Worm (Caenorhabditis elegans): ENCODE data around the gene sru-23.
A peak's percentile ranks its signal among the peaks of the same experiment; 100 is the strongest.

DNA sequence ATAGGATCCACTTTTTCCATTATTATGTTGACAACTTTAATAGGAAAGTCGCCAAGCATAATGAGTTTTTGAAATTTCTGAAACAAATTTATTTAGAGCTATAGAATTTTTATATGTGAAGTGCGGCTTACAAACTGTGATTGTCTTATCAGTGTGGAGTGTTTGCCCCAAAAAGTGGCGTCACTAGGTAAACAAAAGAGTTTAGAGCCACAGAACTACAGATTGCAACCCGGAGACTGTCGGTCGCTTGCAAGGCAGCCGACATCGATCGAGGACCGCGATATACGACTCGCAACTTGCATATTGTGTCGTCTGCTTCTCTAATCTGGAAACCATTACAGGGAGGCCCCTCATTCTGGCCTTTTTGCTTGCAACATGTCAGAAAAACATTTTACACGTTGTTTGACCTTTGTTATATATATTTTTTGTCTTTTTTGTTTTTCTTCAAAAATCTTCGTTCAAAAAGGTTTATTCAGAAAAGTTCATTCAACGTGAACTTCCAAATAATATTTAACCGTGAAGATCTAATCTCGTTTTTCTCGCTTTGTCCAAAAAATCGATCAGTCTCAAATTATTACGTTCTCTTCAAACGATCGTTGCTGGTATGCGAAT, 10.5 kb upstream of the sru-23 start, which contains the start of the genes fbxa-99 and F36G9.13:
- no peak for TF ChIP-seq nhr-11 (tag; optimal IDR thresholded peaks at IDR 0.05)
- peak; percentile 22 for TF ChIP-seq lin-13 (GFP tag; optimal IDR thresholded peaks at IDR 0.05)
- no peak for TF ChIP-seq vab-7 (GFP tag; IDR thresholded peaks at IDR 0.05)
- TF ChIP-seq mdl-1 (tag; optimal IDR thresholded peaks at IDR 0.05), result no peak
- no peak for TF ChIP-seq dmd-9 (GFP tag; IDR thresholded peaks at IDR 0.05)
- TF ChIP-seq F49E8.2 (tag; optimal IDR thresholded peaks at IDR 0.05; ENCODE audit: borderline replicate concordance), result no peak
